Fruit fly (Drosophila melanogaster): ENCODE results near the gene Cds.
A peak's percentile ranks its signal among the peaks of the same experiment; 100 is the strongest.

Gene Cds

dm6 chr3L:8093553-8093952, 34.0 kb upstream of the Cds start:
- TF ChIP-seq CG34367 (tag; optimal IDR thresholded peaks at IDR 0.05) (no peak), rn (GFP tag; IDR thresholded peaks at IDR 0.05) (no peak)

- TF ChIP-seq CG8301 (tag; optimal IDR thresholded peaks at IDR 0.05): peak; percentile 5
- no peak for TF ChIP-seq CG34367 (tag; optimal IDR thresholded peaks at IDR 0.05)
- TF ChIP-seq CG4496 (GFP tag; IDR thresholded peaks at IDR 0.05): 0 out of 3 replicates have a peak, but pooled peaks have one; percentile 19
Measured at dm6 chr3L:8094652-8095129, 32.9 kb upstream of the Cds start.

- peak; percentile 90 for TF ChIP-seq CG8301 (tag; optimal IDR thresholded peaks at IDR 0.05)
- peak; percentile 92 for TF ChIP-seq fd96Ca (GFP tag; IDR thresholded peaks at IDR 0.05)
- peak; percentile 73 for TF ChIP-seq CG13204 (GFP tag; optimal IDR thresholded peaks at IDR 0.05)
- peak; percentile 80 for TF ChIP-seq CG17806 (tag; optimal IDR thresholded peaks at IDR 0.05)
- TF ChIP-seq rn (GFP tag; IDR thresholded peaks at IDR 0.05): peak; percentile 87
- TF ChIP-seq CG10348 (GFP tag; IDR thresholded peaks at IDR 0.05): peak; percentile 91
- TF ChIP-seq Pif1B (GFP tag; optimal IDR thresholded peaks at IDR 0.05): peak; percentile 84
- peak; percentile 87 for TF ChIP-seq Pif1A (GFP tag; optimal IDR thresholded peaks at IDR 0.05)
- peak; percentile 94 for TF ChIP-seq Ets98B (GFP tag; IDR thresholded peaks at IDR 0.05)
- TF ChIP-seq CG4496 (GFP tag; IDR thresholded peaks at IDR 0.05): peak; percentile 93; the same call in 2 of the 3 replicates
- TF ChIP-seq Snoo (tag; optimal IDR thresholded peaks at IDR 0.05): peak; percentile 92
- TF ChIP-seq CG8159 (tag; optimal IDR thresholded peaks at IDR 0.05): peak; percentile 94
- TF ChIP-seq CG15710 (tag; optimal IDR thresholded peaks at IDR 0.05): peak; percentile 94
- peak; percentile 15 for TF ChIP-seq EcR (GFP tag; optimal IDR thresholded peaks at IDR 0.05)
- peak; percentile 93 for TF ChIP-seq CG14655 (GFP tag; optimal IDR thresholded peaks at IDR 0.05)
- peak; percentile 71 for TF ChIP-seq gl (tag; optimal IDR thresholded peaks at IDR 0.05)
- TF ChIP-seq D1 (tag; optimal IDR thresholded peaks at IDR 0.05): peak; percentile 81
- peak; percentile 84 for TF ChIP-seq CG12605 (GFP tag; IDR thresholded peaks at IDR 0.05)
- peak; percentile 97 for TF ChIP-seq CG32121 (GFP tag; IDR thresholded peaks at IDR 0.05)
- peak; percentile 83 for TF ChIP-seq CG34367 (tag; optimal IDR thresholded peaks at IDR 0.05)
- TF ChIP-seq CG9948 (tag; optimal IDR thresholded peaks at IDR 0.05): peak; percentile 89
Measured at dm6 chr3L:8096106-8096558, 31.4 kb upstream of the Cds start.

- TF ChIP-seq CG14655 (GFP tag; optimal IDR thresholded peaks at IDR 0.05): no peak
- no peak for TF ChIP-seq CG32121 (GFP tag; IDR thresholded peaks at IDR 0.05)
- no peak for TF ChIP-seq CG8301 (tag; optimal IDR thresholded peaks at IDR 0.05)
- TF ChIP-seq CG4496 (GFP tag; IDR thresholded peaks at IDR 0.05): no peak
- TF ChIP-seq CG9948 (tag; optimal IDR thresholded peaks at IDR 0.05): no peak
Measured at dm6 chr3L:8097101-8097500, 30.5 kb upstream of the Cds start.

- TF ChIP-seq rn (GFP tag; IDR thresholded peaks at IDR 0.05): no peak
- no peak for TF ChIP-seq EcR (GFP tag; optimal IDR thresholded peaks at IDR 0.05)
- TF ChIP-seq CG34367 (tag; optimal IDR thresholded peaks at IDR 0.05): no peak
- no peak for TF ChIP-seq gl (tag; optimal IDR thresholded peaks at IDR 0.05)
- no peak for TF ChIP-seq CG10348 (GFP tag; IDR thresholded peaks at IDR 0.05)
- TF ChIP-seq Snoo (tag; optimal IDR thresholded peaks at IDR 0.05): no peak
- TF ChIP-seq fd96Ca (GFP tag; IDR thresholded peaks at IDR 0.05): no peak
- TF ChIP-seq CG17806 (tag; optimal IDR thresholded peaks at IDR 0.05): no peak
- no peak for TF ChIP-seq CG32121 (GFP tag; IDR thresholded peaks at IDR 0.05)
- TF ChIP-seq CG13204 (GFP tag; optimal IDR thresholded peaks at IDR 0.05): no peak
- no peak for TF ChIP-seq CG14655 (GFP tag; optimal IDR thresholded peaks at IDR 0.05)
Measured at dm6 chr3L:8108201-8108600, 19.4 kb upstream of the Cds start.

dm6 chr3L:8108886-8109285, 18.7 kb upstream of the Cds start, which contains the start of gene fan:
TSS of gene fan (plus strand) at chr3L:8109132.
- TF ChIP-seq CG10348 (GFP tag; IDR thresholded peaks at IDR 0.05): no peak

- TF ChIP-seq CG32121 (GFP tag; IDR thresholded peaks at IDR 0.05) (peak; percentile 20; the same call in 1 of the 2 replicates), CG8159 (tag; optimal IDR thresholded peaks at IDR 0.05) (no peak), Pif1B (GFP tag; optimal IDR thresholded peaks at IDR 0.05) (no peak), CG17806 (tag; optimal IDR thresholded peaks at IDR 0.05) (no peak), CG4496 (GFP tag; IDR thresholded peaks at IDR 0.05) (peak; percentile 74; the same call in 2 of the 3 replicates), CG12605 (GFP tag; IDR thresholded peaks at IDR 0.05) (no peak), rn (GFP tag; IDR thresholded peaks at IDR 0.05) (peak; percentile 44; the same call in 1 of the 2 replicates), fd96Ca (GFP tag; IDR thresholded peaks at IDR 0.05) (no peak; the same call in 2 of the 3 replicates), Snoo (tag; optimal IDR thresholded peaks at IDR 0.05) (peak; percentile 40), CG13204 (GFP tag; optimal IDR thresholded peaks at IDR 0.05) (no peak), Ets98B (GFP tag; IDR thresholded peaks at IDR 0.05) (peak; percentile 40)
Measured at dm6 chr3L:8110171-8110570, 17.4 kb upstream of the Cds start, which contains the start of gene Nulp1. TSS of gene Nulp1 (plus strand) at chr3L:8110368.
